Comparison of ENCODE assay signal across 4 fruit fly cellular contexts in the genomic region with DNA sequence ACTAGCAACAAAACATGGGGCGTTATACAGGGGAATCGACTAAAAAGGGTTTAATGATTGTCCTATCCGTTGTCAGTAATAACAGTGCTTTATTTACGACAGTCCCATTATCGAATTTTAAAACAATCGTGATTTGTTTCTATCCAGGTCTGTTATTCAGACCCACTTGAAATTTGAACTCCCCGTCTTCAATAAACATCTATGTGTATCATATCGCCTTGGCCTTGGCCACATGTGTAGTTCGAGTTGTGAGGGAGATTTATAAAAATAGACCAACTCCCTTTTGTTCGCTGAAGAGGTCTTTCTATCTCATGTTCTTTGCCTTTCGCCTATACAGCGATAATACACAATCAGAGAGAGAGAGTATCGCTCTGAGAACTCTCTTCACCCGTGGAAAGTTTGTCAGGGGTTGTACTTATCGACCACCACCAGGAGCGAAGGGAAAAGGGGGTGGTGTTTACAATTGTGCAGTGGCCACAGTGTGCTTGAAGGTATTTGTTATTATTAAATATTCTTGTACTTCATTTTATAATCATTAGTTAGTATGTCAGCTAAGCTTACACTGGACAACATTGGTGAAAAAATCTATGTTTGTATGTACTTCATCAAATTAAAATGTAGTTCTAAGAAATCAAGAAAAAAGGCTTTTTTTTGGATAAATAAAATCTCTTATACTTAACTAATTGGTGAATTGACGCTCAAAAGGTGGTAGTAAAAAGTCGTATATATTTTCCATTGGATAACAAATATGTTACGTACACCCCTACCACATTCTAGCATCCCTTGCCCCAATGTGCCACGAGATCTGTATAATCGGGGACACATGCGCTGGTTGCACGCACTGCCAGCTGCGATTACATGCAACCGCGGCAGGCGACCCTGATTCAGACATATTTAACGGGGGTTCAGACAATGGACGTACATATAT.
A peak's percentile ranks its signal among the peaks of the same experiment; 100 is the strongest.
TF ChIP-seq lines count a peak whose summit lies in the region.

No protein-coding gene starts in this region.

TF ChIP-seq in whole organism, embryonic, 481 proteins besides CTCF, POLR2A, EP300 and RAD21 (continued from another document and continues in another):
- TF ChIP-seq caup (GFP tag; optimal IDR thresholded peaks at IDR 0.05; lab: Kevin White, UChicago; ENCODE audit: severe bottlenecking) (no peak), CG14965 (GFP tag; optimal IDR thresholded peaks at IDR 0.05; lab: Kevin White, UChicago; ENCODE audit: borderline replicate concordance) (no peak), Hmr (GFP tag; optimal IDR thresholded peaks at IDR 0.05; lab: Kevin White, UChicago) (peak; percentile 51), CG31224 (GFP tag; IDR thresholded peaks at IDR 0.05; lab: Robert Waterston, UW) (no peak), tx (GFP tag; optimal IDR thresholded peaks at IDR 0.05; lab: Kevin White, UChicago) (peak; percentile 22), CG6272 (GFP tag; IDR thresholded peaks at IDR 0.05; lab: Robert Waterston, UW) (no peak), CG3726 (GFP tag; IDR thresholded peaks at IDR 0.05; lab: Robert Waterston, UW) (no peak; the same call in 2 of the 3 replicates), odd (GFP tag; optimal IDR thresholded peaks at IDR 0.05; lab: Kevin White, UChicago) (peak; percentile 71), Camta (GFP tag; optimal IDR thresholded peaks at IDR 0.05; lab: Kevin White, UChicago) (peak; percentile 70), tap (tag; optimal IDR thresholded peaks at IDR 0.05; lab: Kevin White, UChicago) (peak; percentile 56), CG34376 (GFP tag; optimal IDR thresholded peaks at IDR 0.05; lab: Kevin White, UChicago) (peak; percentile 57), trem (tag; optimal IDR thresholded peaks at IDR 0.05; lab: Kevin White, UChicago) (peak; percentile 82), CG32772 (GFP tag; IDR thresholded peaks at IDR 0.05; lab: Robert Waterston, UW) (0 out of 2 replicates have a peak, but pooled peaks have one; percentile 45), CG42726 (GFP tag; IDR thresholded peaks at IDR 0.05; lab: Robert Waterston, UW; ENCODE audit: partially characterized antibody) (no peak), pros (GFP tag; optimal IDR thresholded peaks at IDR 0.05; lab: Kevin White, UChicago) (peak; percentile 88), zen2 (GFP tag; IDR thresholded peaks at IDR 0.05; lab: Robert Waterston, UW; ENCODE audit: partially characterized antibody) (no peak), CG7963 (GFP tag; IDR thresholded peaks at IDR 0.05; lab: Robert Waterston, UW; ENCODE audit: partially characterized antibody) (0 out of 3 replicates have a peak, but pooled peaks have one; percentile 22), YL-1 (GFP tag; optimal IDR thresholded peaks at IDR 0.05; lab: Kevin White, UChicago) (peak; percentile 46), yki (optimal IDR thresholded peaks at IDR 0.05; lab: Kevin White, UChicago) (no peak), mam (GFP tag; optimal IDR thresholded peaks at IDR 0.05; lab: Kevin White, UChicago) (no peak), Lhr (GFP tag; optimal IDR thresholded peaks at IDR 0.05; lab: Kevin White, UChicago) (peak; percentile 77), Myb (GFP tag; optimal IDR thresholded peaks at IDR 0.05; lab: Kevin White, UChicago) (no peak), GATAe (GFP tag; conservative IDR thresholded peaks at IDR 0.05; lab: Robert Waterston, UW) (no peak), sens-2 (GFP tag; IDR thresholded peaks at IDR 0.05; lab: Robert Waterston, UW) (peak; percentile 55; the same call in 1 of the 2 replicates), Vsx1 (GFP tag; optimal IDR thresholded peaks at IDR 0.05; lab: Kevin White, UChicago) (peak; percentile 63), toy (GFP tag; IDR thresholded peaks at IDR 0.05; lab: Robert Waterston, UW) (no peak), Dref (GFP tag; IDR thresholded peaks at IDR 0.05; lab: Robert Waterston, UW) (no peak), Xrp1 (GFP tag; IDR thresholded peaks at IDR 0.05; lab: Robert Waterston, UW) (peak; percentile 85)

TF ChIP-seq in whole organism, prepupa, 60 proteins besides CTCF, POLR2A, EP300 and RAD21 (continued from another document and continues in another):
- TF ChIP-seq acj6 (GFP tag; optimal IDR thresholded peaks at IDR 0.05; lab: Kevin White, UChicago) (peak; percentile 75), CG6808 (GFP tag; optimal IDR thresholded peaks at IDR 0.05; lab: Kevin White, UChicago) (peak; percentile 83), CG31627 (GFP tag; optimal IDR thresholded peaks at IDR 0.05; lab: Kevin White, UChicago) (peak; percentile 72), CG3919 (GFP tag; optimal IDR thresholded peaks at IDR 0.05; lab: Kevin White, UChicago) (peak; percentile 79), ss (GFP tag; optimal IDR thresholded peaks at IDR 0.05; lab: Kevin White, UChicago) (peak; percentile 71 to 85), pdm3 (GFP tag; optimal IDR thresholded peaks at IDR 0.05; lab: Kevin White, UChicago) (peak; percentile 71), Gug (GFP tag; IDR thresholded peaks at IDR 0.05; lab: Robert Waterston, UW) (peak; percentile 43; the same call in 1 of the 2 replicates), dac (GFP tag; optimal IDR thresholded peaks at IDR 0.05; lab: Kevin White, UChicago) (no peak), fd85E (GFP tag; optimal IDR thresholded peaks at IDR 0.05; lab: Kevin White, UChicago) (peak; percentile 38), CG6792 (GFP tag; optimal IDR thresholded peaks at IDR 0.05; lab: Kevin White, UChicago) (peak; percentile 79), CG11294 (GFP tag; IDR thresholded peaks at IDR 0.05; lab: Robert Waterston, UW) (no peak), cyc (GFP tag; optimal IDR thresholded peaks at IDR 0.05; lab: Kevin White, UChicago) (peak; percentile 69), Sox14 (GFP tag; optimal IDR thresholded peaks at IDR 0.05; lab: Kevin White, UChicago) (peak; percentile 80), Eip75B (GFP tag; optimal IDR thresholded peaks at IDR 0.05; lab: Kevin White, UChicago) (peak; percentile 81), eg (GFP tag; IDR thresholded peaks at IDR 0.05; lab: Robert Waterston, UW) (peak; percentile 51; the same call in 2 of the 3 replicates), CG1621 (tag; optimal IDR thresholded peaks at IDR 0.05; lab: Kevin White, UChicago) (peak; percentile 71), CG8119 (GFP tag; IDR thresholded peaks at IDR 0.05; lab: Robert Waterston, UW) (peak; percentile 76), lz (GFP tag; optimal IDR thresholded peaks at IDR 0.05; lab: Kevin White, UChicago) (peak; percentile 77), Lpt (GFP tag; optimal IDR thresholded peaks at IDR 0.05; lab: Kevin White, UChicago) (peak; percentile 64), Ets96B (tag; optimal IDR thresholded peaks at IDR 0.05; lab: Kevin White, UChicago) (peak; percentile 85), CG6854 (GFP tag; optimal IDR thresholded peaks at IDR 0.05; lab: Kevin White, UChicago) (no peak), topi (GFP tag; optimal IDR thresholded peaks at IDR 0.05; lab: Kevin White, UChicago) (peak; percentile 74), CG10669 (GFP tag; optimal IDR thresholded peaks at IDR 0.05; lab: Kevin White, UChicago) (peak; percentile 79), svp (GFP tag; lab: Kevin White, UChicago) (peak; percentile 93), Sox15 (GFP tag; optimal IDR thresholded peaks at IDR 0.05; lab: Kevin White, UChicago) (peak; percentile 60), CG11762 (GFP tag; optimal IDR thresholded peaks at IDR 0.05; lab: Kevin White, UChicago; ENCODE audit: insufficient read depth) (peak; percentile 79), spab (GFP tag; optimal IDR thresholded peaks at IDR 0.05; lab: Kevin White, UChicago) (peak; percentile 72), Hr4 (GFP tag; optimal IDR thresholded peaks at IDR 0.05; lab: Kevin White, UChicago) (peak; percentile 72), salr (GFP tag; optimal IDR thresholded peaks at IDR 0.05; lab: Kevin White, UChicago) (peak; percentile 36 to 77), Ets21C (GFP tag; optimal IDR thresholded peaks at IDR 0.05; lab: Kevin White, UChicago) (peak; percentile 59), CG6163 (GFP tag; IDR thresholded peaks at IDR 0.05; lab: Robert Waterston, UW) (no peak; the same call in 2 of the 3 replicates)

TF ChIP-seq in whole organism, pupa, 21 proteins besides CTCF, POLR2A, EP300 and RAD21 (continued from another document):
- TF ChIP-seq CG13204 (GFP tag; optimal IDR thresholded peaks at IDR 0.05; lab: Kevin White, UChicago), result peak; percentile 19

TF ChIP-seq in whole organism, wandering third instar larva, 38 proteins besides CTCF, POLR2A, EP300 and RAD21 (continued from another document):
- TF ChIP-seq ey (GFP tag; optimal IDR thresholded peaks at IDR 0.05; lab: Kevin White, UChicago), result peak; percentile 45
- TF ChIP-seq HLH106 (tag; optimal IDR thresholded peaks at IDR 0.05; lab: Kevin White, UChicago), result peak; percentile 67
- no peak for TF ChIP-seq Abd-B (GFP tag; optimal IDR thresholded peaks at IDR 0.05; lab: Kevin White, UChicago)
- no peak for TF ChIP-seq CrebA (GFP tag; optimal IDR thresholded peaks at IDR 0.05; lab: Kevin White, UChicago; ENCODE audit: borderline replicate concordance)
- peak; percentile 77 for TF ChIP-seq fru (GFP tag; optimal IDR thresholded peaks at IDR 0.05; lab: Kevin White, UChicago)
- TF ChIP-seq OdsH (GFP tag; optimal IDR thresholded peaks at IDR 0.05; lab: Kevin White, UChicago), result peak; percentile 71
- TF ChIP-seq foxo (GFP tag; optimal IDR thresholded peaks at IDR 0.05; lab: Kevin White, UChicago), result peak in 1 of 2 experiments; percentile 76
- peak in 1 of 2 experiments; percentile 53 for TF ChIP-seq dl (GFP tag; optimal IDR thresholded peaks at IDR 0.05; lab: Kevin White, UChicago; ENCODE audit: insufficient read depth in 1 of 2, partially characterized antibody in 2 of 2)
- no peak for TF ChIP-seq Hr83 (GFP tag; optimal IDR thresholded peaks at IDR 0.05; lab: Kevin White, UChicago; ENCODE audit: poor library complexity, severe bottlenecking)
- peak; percentile 65 for TF ChIP-seq woc (GFP tag; optimal IDR thresholded peaks at IDR 0.05; lab: Kevin White, UChicago)
- TF ChIP-seq dsf (GFP tag; optimal IDR thresholded peaks at IDR 0.05; lab: Kevin White, UChicago; ENCODE audit: borderline replicate concordance), result no peak
- peak; percentile 3 for TF ChIP-seq CG32264 (GFP tag; optimal IDR thresholded peaks at IDR 0.05; lab: Kevin White, UChicago)
- TF ChIP-seq rgr (GFP tag; optimal IDR thresholded peaks at IDR 0.05; lab: Kevin White, UChicago), result peak; percentile 55
- no peak for TF ChIP-seq jim (GFP tag; optimal IDR thresholded peaks at IDR 0.05; lab: Kevin White, UChicago)
